Worm (Caenorhabditis elegans) whole organism, L1 larva: Measurements from ENCODE around the gene F31E8.4.

Source experiments
- C16A3.4 ChIP-seq: fragments of 150-350 bp; optimal IDR thresholded peaks from 2 replicates; lab custom pipeline; 2014; ENCODE audit warnings: missing biosample characterization, missing genetic modification characterization
- Y116A8C.19 ChIP-seq: sonication (generic microtip); optimal IDR thresholded peaks from 2 replicates; lab custom pipeline; 2016; ENCODE audit warnings: missing compliant biosample characterization, missing genetic modification characterization, borderline replicate concordance
- aha-1 ChIP-seq: fragments of 150-350 bp; optimal IDR thresholded peaks from 2 replicates; lab custom pipeline; 2014; ENCODE audit warnings: missing biosample characterization, missing genetic modification characterization
- alr-1 ChIP-seq: fragments of 200-800 bp; sonication (Bioruptor generic); optimal IDR thresholded peaks from 2 replicates; lab custom pipeline; 2018; ENCODE audit warnings: borderline replicate concordance, mild to moderate bottlenecking, missing genetic modification characterization, missing compliant biosample characterization
- aly-2 ChIP-seq: fragments of 150-350 bp; optimal IDR thresholded peaks from 2 replicates; lab custom pipeline; 2014; ENCODE audit warnings: missing biosample characterization, missing genetic modification characterization
- ama-1 ChIP-seq: fragments of 150-350 bp; optimal IDR thresholded peaks from 2 replicates; lab custom pipeline; 2014
- ceh-82 ChIP-seq, 3 experiments: fragments of 150-350 bp in 1 of 3; sonication (generic microtip) in 2 of 3; optimal IDR thresholded peaks; 2 replicates each; lab custom pipeline; 2014 to 2017; ENCODE audit warnings: missing biosample characterization in 3 of 3, missing genetic modification characterization in 3 of 3
- ceh-90 ChIP-seq: sonication (generic microtip); optimal IDR thresholded peaks from 2 replicates; lab custom pipeline; 2016; ENCODE audit warnings: missing genetic modification characterization, missing compliant biosample characterization
- dpl-1 ChIP-seq, 3 experiments: fragments of 150-350 bp in 2 of 3; sonication (generic microtip) in 1 of 3; optimal IDR thresholded peaks; 2 replicates each; lab custom pipeline; 2014 to 2017; ENCODE audit warnings: missing biosample characterization in 3 of 3, missing genetic modification characterization in 3 of 3, missing genetic modification reagents in 3 of 3
- efl-3 ChIP-seq: fragments of 200-800 bp; sonication (Bioruptor generic); optimal IDR thresholded peaks from 2 replicates; lab custom pipeline; 2018; ENCODE audit warnings: mild to moderate bottlenecking, missing genetic modification characterization, missing compliant biosample characterization
- egl-13 ChIP-seq: sonication (generic microtip); optimal IDR thresholded peaks from 2 replicates; lab custom pipeline; 2016; ENCODE audit warnings: missing genotype, missing genetic modification reagents, missing genetic modification characterization, missing compliant biosample characterization
- egl-27 ChIP-seq, 2 experiments: fragments of 150-350 bp in 1 of 2; sonication (generic microtip); optimal IDR thresholded peaks; 3 replicates each; lab custom pipeline; 2017 to 2018; ENCODE audit warnings: missing biosample characterization in 2 of 2, missing genetic modification characterization in 2 of 2, missing genetic modification reagents in 2 of 2
- ets-5 ChIP-seq: fragments of 200-800 bp; sonication (Bioruptor generic); IDR thresholded peaks from 2 replicates; pipeline ENCODE4 v1.3.6; 2022; ENCODE audit warnings: missing genetic modification characterization, missing compliant biosample characterization
- fos-1 ChIP-seq: fragments of 150-350 bp; optimal IDR thresholded peaks from 2 replicates; lab custom pipeline; 2014; ENCODE audit warnings: missing biosample characterization, missing genetic modification characterization
- grh-1 ChIP-seq: fragments of 200-800 bp; sonication (Bioruptor generic); IDR thresholded peaks from 2 replicates; pipeline ENCODE4 v1.3.6; 2022; ENCODE audit warnings: missing genetic modification reagents, missing genetic modification characterization, missing compliant biosample characterization
- hlh-17 ChIP-seq: fragments of 200-800 bp; sonication (Bioruptor generic); optimal IDR thresholded peaks from 2 replicates; lab custom pipeline; 2018; ENCODE audit warnings: missing genetic modification characterization, mild to moderate bottlenecking, missing compliant biosample characterization, moderate library complexity, borderline replicate concordance
- hlh-4 ChIP-seq: sonication (generic microtip); optimal IDR thresholded peaks from 2 replicates; lab custom pipeline; 2016; ENCODE audit warnings: mild to moderate bottlenecking, missing genetic modification characterization, missing compliant biosample characterization
- jun-1 ChIP-seq: fragments of 150-350 bp; optimal IDR thresholded peaks from 2 replicates; lab custom pipeline; 2014; ENCODE audit warnings: missing biosample characterization, missing genetic modification reagents, missing genetic modification characterization
- lin-13 ChIP-seq: fragments of 150-350 bp; optimal IDR thresholded peaks from 2 replicates; lab custom pipeline; 2014; ENCODE audit warnings: missing biosample characterization, missing genetic modification reagents, missing genetic modification characterization
- lin-14 ChIP-seq: fragments of 200-800 bp; sonication (Bioruptor generic); optimal IDR thresholded peaks from 2 replicates; lab custom pipeline; 2018; ENCODE audit warnings: mild to moderate bottlenecking, missing genetic modification characterization, moderate library complexity, missing compliant biosample characterization
- lin-39 ChIP-seq: fragments of 150-350 bp; optimal IDR thresholded peaks from 2 replicates; lab custom pipeline; 2014; ENCODE audit warnings: missing biosample characterization, missing genetic modification reagents, missing genetic modification characterization
- lsy-2 ChIP-seq, 2 experiments: fragments of 150-350 bp; optimal IDR thresholded peaks; 2 replicates each; lab custom pipeline; 2014; ENCODE audit warnings: missing biosample characterization in 2 of 2, missing genetic modification characterization in 2 of 2
- mdl-1 ChIP-seq, 2 experiments: fragments of 150-350 bp; optimal IDR thresholded peaks; 2 replicates each; lab custom pipeline; 2014 to 2017; ENCODE audit warnings: missing biosample characterization in 2 of 2, missing genetic modification characterization in 2 of 2, inconsistent platforms in 1 of 2
- nhr-19 ChIP-seq: fragments of 200-800 bp; sonication (Bioruptor generic); conservative IDR thresholded peaks from 2 replicates; pipeline ENCODE4 v1.3.6; 2022; ENCODE audit warnings: missing genetic modification characterization, missing compliant biosample characterization
- nhr-237 ChIP-seq: fragments of 150-350 bp; optimal IDR thresholded peaks from 2 replicates; lab custom pipeline; 2014; ENCODE audit warnings: missing biosample characterization, missing genetic modification characterization
- nhr-71 ChIP-seq: sonication (generic microtip); optimal IDR thresholded peaks from 2 replicates; lab custom pipeline; 2016; ENCODE audit warnings: mild to moderate bottlenecking, missing genetic modification characterization, moderate library complexity, missing compliant biosample characterization
- nhr-76 ChIP-seq: sonication (generic microtip); optimal IDR thresholded peaks from 2 replicates; lab custom pipeline; 2017; ENCODE audit warnings: missing biosample characterization, missing genetic modification characterization
- nhr-77 ChIP-seq: fragments of 150-350 bp; optimal IDR thresholded peaks from 2 replicates; lab custom pipeline; 2014; ENCODE audit warnings: missing biosample characterization, missing genetic modification characterization
- nhr-85 ChIP-seq: sonication (generic microtip); peaks from one replicate; lab custom pipeline; 2016; ENCODE audit warnings: missing genetic modification characterization, inconsistent platforms, missing compliant biosample characterization
- nhr-90 ChIP-seq: sonication (generic microtip); optimal IDR thresholded peaks from 2 replicates; lab custom pipeline; 2016; ENCODE audit warnings: mild to moderate bottlenecking, missing genetic modification characterization, missing compliant biosample characterization; ENCODE audit not compliant: poor library complexity
- rnt-1 ChIP-seq: sonication (generic microtip); optimal IDR thresholded peaks from 2 replicates; lab custom pipeline; 2016; ENCODE audit warnings: mild to moderate bottlenecking, missing genetic modification characterization, moderate library complexity, missing compliant biosample characterization
- snpc-4 ChIP-seq: fragments of 150-350 bp; optimal IDR thresholded peaks from 2 replicates; lab custom pipeline; 2014; ENCODE audit warnings: missing biosample characterization, missing genetic modification characterization
- snu-23 ChIP-seq: sonication (generic microtip); optimal IDR thresholded peaks from 2 replicates; lab custom pipeline; 2016; ENCODE audit warnings: missing genetic modification characterization, missing compliant biosample characterization
- sox-4 ChIP-seq: sonication (generic microtip); optimal IDR thresholded peaks from 2 replicates; lab custom pipeline; 2016; ENCODE audit warnings: missing genetic modification characterization, missing compliant biosample characterization
- sptf-1 ChIP-seq: fragments of 150-350 bp; optimal IDR thresholded peaks from 2 replicates; lab custom pipeline; 2014; ENCODE audit warnings: missing biosample characterization, missing genetic modification characterization
- swsn-7 ChIP-seq: sonication (generic microtip); optimal IDR thresholded peaks from 2 replicates; lab custom pipeline; 2016; ENCODE audit warnings: missing genetic modification characterization, missing compliant biosample characterization
- tbx-2 ChIP-seq: sonication (generic microtip); optimal IDR thresholded peaks from 2 replicates; lab custom pipeline; 2016; ENCODE audit warnings: missing genetic modification characterization, missing compliant biosample characterization
- tlp-1 ChIP-seq: fragments of 150-350 bp; optimal IDR thresholded peaks from 2 replicates; lab custom pipeline; 2014; ENCODE audit warnings: missing biosample characterization, missing genetic modification characterization
- unc-130 ChIP-seq: fragments of 150-350 bp; optimal IDR thresholded peaks from 2 replicates; lab custom pipeline; 2017; ENCODE audit warnings: missing biosample characterization, missing genetic modification characterization, inconsistent platforms
- unc-62 ChIP-seq: fragments of 150-350 bp; optimal IDR thresholded peaks from 2 replicates; lab custom pipeline; 2014; ENCODE audit warnings: missing biosample characterization, missing genetic modification reagents, missing genetic modification characterization
- unc-86 ChIP-seq: sonication (generic microtip); optimal IDR thresholded peaks from 2 replicates; lab custom pipeline; 2016; ENCODE audit warnings: missing genetic modification characterization, missing compliant biosample characterization
- unc-98 ChIP-seq: fragments of 200-800 bp; sonication (Bioruptor generic); IDR thresholded peaks from 2 replicates; pipeline ENCODE4 v1.3.6; 2022; ENCODE audit warnings: missing genetic modification characterization, missing compliant biosample characterization
- xbp-1 ChIP-seq: sonication (generic microtip); optimal IDR thresholded peaks from 2 replicates; lab custom pipeline; 2016; ENCODE audit warnings: missing genetic modification characterization, missing compliant biosample characterization
- zag-1 ChIP-seq: fragments of 150-350 bp; optimal IDR thresholded peaks from 2 replicates; lab custom pipeline; 2014; ENCODE audit warnings: missing biosample characterization, missing genetic modification characterization
- ztf-11 ChIP-seq, 2 experiments: sonication (generic microtip); optimal IDR thresholded peaks; 2 replicates each; lab custom pipeline; 2016 to 2017; ENCODE audit warnings: missing genetic modification characterization in 2 of 2, missing biosample characterization in 1 of 2, missing compliant biosample characterization in 1 of 2

F31E8.4 gene

ce11 chrII:6754671-6755224 lies 45.2 kb downstream of the F31E8.4 start, which contains the start of the genes srx-95 and fis-1:
TSS of gene srx-95 (minus strand) at chrII:6754771.
TSS of gene fis-1 (plus strand) at chrII:6755174.
- TF ChIP-seq ztf-11 (tag; optimal IDR thresholded peaks at IDR 0.05; lab: Kevin White, UChicago) (no peak), egl-27 (tag; optimal IDR thresholded peaks at IDR 0.05; lab: Kevin White, UChicago) (no peak), snu-23 (no peak), unc-98 (GFP tag; lab: Robert Waterston, UW) (no peak), grh-1 (no peak), rnt-1 (tag; lab: Kevin White, UChicago) (no peak), hlh-17 (GFP tag; lab: Kevin White, UChicago) (no peak), fos-1 (tag; lab: Kevin White, UChicago) (no peak)

ce11 chrII:6752850-6753249 lies 47.1 kb downstream of the F31E8.4 start, which contains the start of gene F41G3.21:
TSS of gene F41G3.21 (minus strand) at chrII:6752950.
- TF ChIP-seq jun-1 (tag; lab: Kevin White, UChicago) (no peak), lin-13 (no peak), aly-2 (tag; lab: Kevin White, UChicago) (no peak), unc-98 (GFP tag; lab: Robert Waterston, UW) (no peak), lin-39 (tag; lab: Kevin White, UChicago) (no peak), nhr-77 (tag; lab: Kevin White, UChicago) (no peak), unc-62 (GFP tag; lab: Kevin White, UChicago) (no peak), fos-1 (tag; lab: Kevin White, UChicago) (no peak), ceh-90 (tag; lab: Kevin White, UChicago) (no peak), unc-130 (no peak), egl-13 (tag; lab: Kevin White, UChicago) (no peak), efl-3 (no peak), nhr-85 (no peak), snpc-4 (no peak), hlh-4 (tag; lab: Kevin White, UChicago) (no peak), grh-1 (no peak), nhr-76 (no peak), ama-1 (lab: Kevin White, UChicago) (no peak), tlp-1 (tag; lab: Kevin White, UChicago) (no peak), nhr-19 (GFP tag; lab: Robert Waterston, UW) (no peak)

ce11 chrII:6752027-6752426 lies 47.9 kb downstream of the F31E8.4 start, which contains the start of gene F41G3.19:
TSS of gene F41G3.19 (minus strand) at chrII:6752127.
- TF ChIP-seq nhr-85 (no peak), Y116A8C.19 (tag; lab: Kevin White, UChicago) (no peak), nhr-90 (tag; lab: Kevin White, UChicago) (no peak), hlh-4 (tag; lab: Kevin White, UChicago) (no peak), lsy-2 (tag; optimal IDR thresholded peaks at IDR 0.05; lab: Kevin White, UChicago) (no peak), aha-1 (no peak), sox-4 (tag; lab: Kevin White, UChicago) (no peak), nhr-19 (GFP tag; lab: Robert Waterston, UW) (no peak), C16A3.4 (tag; lab: Kevin White, UChicago) (no peak), ets-5 (GFP tag; lab: Robert Waterston, UW) (no peak), swsn-7 (tag; lab: Kevin White, UChicago) (no peak), nhr-237 (tag; lab: Kevin White, UChicago) (no peak), tbx-2 (tag; lab: Kevin White, UChicago) (no peak), sptf-1 (tag; lab: Kevin White, UChicago) (no peak)

- TF ChIP-seq nhr-85 (no peak), grh-1 (no peak), nhr-71 (tag; lab: Kevin White, UChicago) (no peak), xbp-1 (no peak), aha-1 (no peak), lin-14 (GFP tag; lab: Kevin White, UChicago) (no peak), rnt-1 (tag; lab: Kevin White, UChicago) (no peak), tlp-1 (tag; lab: Kevin White, UChicago) (no peak), unc-86 (tag; lab: Kevin White, UChicago) (no peak), efl-3 (no peak), dpl-1 (GFP tag; optimal IDR thresholded peaks at IDR 0.05; lab: Kevin White, UChicago) (no peak), alr-1 (tag; lab: Kevin White, UChicago) (no peak), zag-1 (no peak), mdl-1 (tag; optimal IDR thresholded peaks at IDR 0.05; lab: Kevin White, UChicago) (no peak), ceh-82 (tag; optimal IDR thresholded peaks at IDR 0.05; lab: Kevin White, UChicago) (no peak)
Measured at ce11 chrII:6750929-6751328, 49.0 kb downstream of the F31E8.4 start, which contains the start of gene F41G3.20. TSS of gene F41G3.20 (minus strand) at chrII:6751029.
